Fruit fly (Drosophila melanogaster): Measurements from ENCODE around the gene asf1.

dm6 chr3L:19655923-19656322 lies 37.2 kb downstream of the asf1 start:
- TF ChIP-seq psq (optimal IDR thresholded peaks at IDR 0.05) (no peak), h (optimal IDR thresholded peaks at IDR 0.05) (no peak)

All from Kc167 (cell line).